Fruit fly (Drosophila melanogaster): Measurements from ENCODE around the gene Vps16B.

DNA sequence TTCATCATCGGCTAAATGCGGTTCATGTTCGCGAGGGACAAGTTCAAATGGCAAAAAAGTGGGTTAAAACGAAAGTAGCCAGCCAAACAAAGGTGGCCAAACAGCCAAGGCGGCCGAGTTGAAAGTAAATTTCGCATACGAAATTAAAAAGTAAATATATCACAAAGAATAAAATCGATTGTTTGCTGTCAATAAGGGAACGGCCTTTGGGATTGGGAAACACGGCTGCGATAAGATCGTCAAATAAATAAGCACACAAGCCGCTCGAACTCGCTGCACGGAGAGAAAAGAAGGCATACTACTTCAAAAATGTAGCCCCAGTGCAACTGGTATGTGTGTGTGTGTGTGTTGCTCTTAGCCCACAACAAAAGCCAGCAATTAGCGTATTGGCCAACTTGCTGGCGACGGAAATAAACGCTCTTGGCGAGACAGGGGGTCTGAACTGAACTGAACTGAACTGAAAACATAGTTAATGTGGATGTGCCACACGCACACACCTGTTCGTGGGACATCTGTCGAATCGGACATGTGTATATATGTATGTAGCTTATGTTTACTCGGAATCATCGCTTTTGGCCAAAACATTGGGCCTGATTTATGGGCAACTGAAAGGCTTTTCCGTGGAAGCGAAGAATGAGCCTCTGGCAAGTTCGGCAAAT lies 28.2 kb downstream of the Vps16B start:
- no peak for TF ChIP-seq EcR (GFP tag; optimal IDR thresholded peaks at IDR 0.05)
- TF ChIP-seq CG15710 (tag; optimal IDR thresholded peaks at IDR 0.05): no peak
- TF ChIP-seq CG13204 (GFP tag; optimal IDR thresholded peaks at IDR 0.05): no peak
- TF ChIP-seq CG10348 (GFP tag; IDR thresholded peaks at IDR 0.05): no peak

Data from whole organism, pupa.